Fruit fly (Drosophila melanogaster) whole organism, embryonic: ENCODE data around the gene AsnRS.

Experiments used
- CG11456 ChIP-seq: fragments of 200-800 bp; sonication (Bioruptor generic); IDR thresholded peaks from 3 replicates; pipeline ENCODE4 v1.3.6; 2022; ENCODE audit warnings: missing biosample characterization, missing genetic modification characterization
- CG13424 ChIP-seq: fragments of 200-800 bp; sonication (Bioruptor generic); optimal IDR thresholded peaks from 2 replicates; lab custom pipeline; 2019; ENCODE audit warnings: missing biosample characterization, mild to moderate bottlenecking, missing genetic modification characterization, moderate library complexity
- CG15269 ChIP-seq: fragments of 200-800 bp; sonication (Bioruptor generic); optimal IDR thresholded peaks from 2 replicates; lab custom pipeline; 2018; ENCODE audit warnings: missing biosample characterization, mild to moderate bottlenecking, missing genetic modification characterization, moderate library complexity
- CG15479 ChIP-seq: fragments of 200-800 bp; sonication (Bioruptor generic); optimal IDR thresholded peaks from 3 replicates; lab custom pipeline; 2019; ENCODE audit warnings: missing biosample characterization, mild to moderate bottlenecking, missing genetic modification characterization, moderate library complexity
- CG17186 ChIP-seq: fragments of 200-800 bp; sonication (Bioruptor generic); optimal IDR thresholded peaks from 3 replicates; lab custom pipeline; 2017; ENCODE audit warnings: missing biosample characterization, missing genetic modification reagents, missing genetic modification characterization
- CG18011 ChIP-seq: fragments of 200-800 bp; sonication (Bioruptor generic); optimal IDR thresholded peaks from 2 replicates; lab custom pipeline; 2017; ENCODE audit warnings: missing biosample characterization, missing genetic modification characterization, mild to moderate bottlenecking, moderate library complexity, missing genotype
- CG1832 ChIP-seq: fragments of 200-800 bp; sonication (Bioruptor generic); optimal IDR thresholded peaks from 2 replicates; lab custom pipeline; 2017; ENCODE audit warnings: missing biosample characterization, mild to moderate bottlenecking, missing genetic modification characterization, inconsistent platforms
- CG4617 ChIP-seq: fragments of 200-800 bp; sonication (Bioruptor generic); optimal IDR thresholded peaks from 3 replicates; lab custom pipeline; 2016; ENCODE audit warnings: missing biosample characterization, missing genetic modification characterization, borderline replicate concordance
- CG6272 ChIP-seq: fragments of 200-800 bp; sonication (Bioruptor generic); IDR thresholded peaks from 2 replicates; pipeline ENCODE4 v1.3.6; 2022; ENCODE audit warnings: missing biosample characterization, missing genetic modification characterization
- CG6854 ChIP-seq: fragments of 200-800 bp; sonication (Bioruptor generic); optimal IDR thresholded peaks from 3 replicates; lab custom pipeline; 2017; ENCODE audit warnings: missing biosample characterization, mild to moderate bottlenecking, missing genetic modification characterization
- CG7357 ChIP-seq: fragments of 200-800 bp; sonication (Bioruptor generic); IDR thresholded peaks from 3 replicates; pipeline ENCODE4 v1.3.6; 2022; ENCODE audit warnings: missing biosample characterization, missing genetic modification characterization
- CG7745 ChIP-seq: fragments of 200-800 bp; sonication (Bioruptor generic); optimal IDR thresholded peaks from 2 replicates; lab custom pipeline; 2018; ENCODE audit warnings: missing biosample characterization, mild to moderate bottlenecking, missing genetic modification characterization, moderate library complexity
- CG7839 ChIP-seq: fragments of 200-800 bp; sonication (Bioruptor generic); optimal IDR thresholded peaks from 3 replicates; lab custom pipeline; 2018; ENCODE audit warnings: missing biosample characterization, mild to moderate bottlenecking, missing genetic modification characterization, moderate library complexity
- CG7987 ChIP-seq: fragments of 200-800 bp; sonication (Bioruptor generic); optimal IDR thresholded peaks from 2 replicates; lab custom pipeline; 2018; ENCODE audit warnings: missing biosample characterization, mild to moderate bottlenecking, missing genetic modification characterization, moderate library complexity
- CG8478 ChIP-seq: fragments of >200 bp; optimal IDR thresholded peaks from 2 replicates; lab custom pipeline; 2018
- Elba2 ChIP-seq: fragments of 200-800 bp; sonication (Bioruptor generic); optimal IDR thresholded peaks from 3 replicates; lab custom pipeline; 2016; ENCODE audit warnings: missing biosample characterization, missing genetic modification characterization
- HHEX ChIP-seq: fragments of 200-800 bp; sonication (Bioruptor generic); optimal IDR thresholded peaks from 3 replicates; lab custom pipeline; 2017; ENCODE audit warnings: missing biosample characterization, mild to moderate bottlenecking, missing genetic modification characterization, missing genetic modification reagents
- Hmr ChIP-seq: fragments of 200-800 bp; sonication (Bioruptor generic); optimal IDR thresholded peaks from 3 replicates; lab custom pipeline; 2017; ENCODE audit warnings: mild to moderate bottlenecking, missing biosample characterization, missing genetic modification reagents, missing genetic modification characterization
- Hr51 ChIP-seq, 2 experiments: fragments of 200-800 bp; sonication (Bioruptor generic); optimal IDR thresholded peaks; 2 replicates in 1 of 2; 3 replicates in 1 of 2; lab custom pipeline; 2016 to 2018; ENCODE audit warnings: missing biosample characterization in 2 of 2, missing genetic modification characterization in 2 of 2, mild to moderate bottlenecking in 1 of 2, moderate library complexity in 1 of 2
- Neu2 ChIP-seq: fragments of 200-800 bp; sonication (Bioruptor generic); optimal IDR thresholded peaks from 3 replicates; lab custom pipeline; 2016; ENCODE audit warnings: missing biosample characterization, missing genetic modification characterization, borderline replicate concordance
- Optix ChIP-seq: fragments of 200-800 bp; sonication (Bioruptor generic); IDR thresholded peaks from 3 replicates; pipeline ENCODE4 v1.3.6; 2022; ENCODE audit warnings: missing biosample characterization, missing genetic modification characterization
- Pdp1 ChIP-seq, 2 experiments: fragments of 200-800 bp; sonication (Bioruptor generic); optimal IDR thresholded peaks; 3 replicates each; lab custom pipeline; 2016; ENCODE audit warnings: missing biosample characterization in 2 of 2, missing genetic modification characterization in 2 of 2, mild to moderate bottlenecking in 1 of 2, moderate library complexity in 1 of 2
- Rx ChIP-seq: fragments of 200-800 bp; sonication (Bioruptor generic); IDR thresholded peaks from 2 replicates; pipeline ENCODE4 v1.3.6; 2022; ENCODE audit warnings: missing biosample characterization, missing genetic modification characterization
- Side ChIP-seq: fragments of 200-800 bp; sonication (Bioruptor generic); optimal IDR thresholded peaks from 2 replicates; lab custom pipeline; 2016; ENCODE audit warnings: missing biosample characterization, missing genetic modification characterization
- Six4 ChIP-seq: fragments of 200-800 bp; sonication (Bioruptor generic); optimal IDR thresholded peaks from 2 replicates; lab custom pipeline; 2016; ENCODE audit warnings: missing biosample characterization, missing genetic modification characterization
- Trl ChIP-seq, 3 experiments: fragments of >200 bp in 2 of 3; fragments of 200-800 bp in 1 of 3; sonication (Bioruptor generic) in 1 of 3; optimal IDR thresholded peaks; 2 replicates in 1 of 3; 3 replicates in 2 of 3; lab custom pipeline; 2016 to 2017; ENCODE audit warnings: missing biosample characterization in 1 of 3, missing genetic modification characterization in 1 of 3
- Xrp1 ChIP-seq: fragments of 200-800 bp; sonication (Bioruptor generic); IDR thresholded peaks from 2 replicates; pipeline ENCODE4 v1.3.6; 2022; ENCODE audit warnings: missing biosample characterization, missing genetic modification characterization
- amos ChIP-seq: fragments of 200-800 bp; sonication (Bioruptor generic); IDR thresholded peaks from 2 replicates; pipeline ENCODE4 v1.3.6; 2022; ENCODE audit warnings: missing biosample characterization, missing genetic modification characterization; ENCODE audit not compliant: partially characterized antibody
- bigmax ChIP-seq: fragments of 200-800 bp; sonication (Bioruptor generic); optimal IDR thresholded peaks from 2 replicates; lab custom pipeline; 2018; ENCODE audit warnings: missing biosample characterization, mild to moderate bottlenecking, missing genetic modification characterization
- br ChIP-seq: fragments of >200 bp; optimal IDR thresholded peaks from 2 replicates; lab custom pipeline; 2017
- caup ChIP-seq: fragments of 200-800 bp; sonication (Bioruptor generic); optimal IDR thresholded peaks from 3 replicates; lab custom pipeline; 2017; ENCODE audit warnings: missing biosample characterization, mild to moderate bottlenecking, missing genetic modification characterization, moderate library complexity; ENCODE audit not compliant: severe bottlenecking
- chinmo ChIP-seq: fragments of 200-800 bp; sonication (Bioruptor generic); IDR thresholded peaks from 4 replicates; pipeline ENCODE4 v1.3.6; 2022; ENCODE audit warnings: missing biosample characterization, missing genetic modification characterization; ENCODE audit not compliant: partially characterized antibody
- crol ChIP-seq: fragments of 200-800 bp; sonication (Bioruptor generic); IDR thresholded peaks from 2 replicates; pipeline ENCODE4 v1.3.6; 2022; ENCODE audit warnings: missing biosample characterization, missing genetic modification characterization
- eve ChIP-seq, 2 experiments: fragments of >200 bp; optimal IDR thresholded peaks; 2 replicates each; lab custom pipeline; 2017; ENCODE audit warnings: missing biosample characterization in 2 of 2, missing genetic modification characterization in 2 of 2
- gcm2 ChIP-seq: fragments of 200-800 bp; sonication (Bioruptor generic); optimal IDR thresholded peaks from 2 replicates; lab custom pipeline; 2016; ENCODE audit warnings: missing biosample characterization, missing genetic modification characterization
- gem ChIP-seq: fragments of 200-800 bp; sonication (Bioruptor generic); optimal IDR thresholded peaks from 2 replicates; lab custom pipeline; 2019; ENCODE audit warnings: missing biosample characterization, mild to moderate bottlenecking, missing genetic modification characterization, moderate library complexity
- ham ChIP-seq: fragments of 200-800 bp; sonication (Bioruptor generic); IDR thresholded peaks from 2 replicates; pipeline ENCODE4 v1.3.6; 2022; ENCODE audit warnings: missing biosample characterization, missing genetic modification characterization
- jing ChIP-seq: fragments of 200-800 bp; sonication (Bioruptor generic); optimal IDR thresholded peaks from 2 replicates; lab custom pipeline; 2018; ENCODE audit warnings: missing biosample characterization, mild to moderate bottlenecking, missing genetic modification characterization
- lilli ChIP-seq: fragments of 200-800 bp; sonication (Bioruptor generic); optimal IDR thresholded peaks from 3 replicates; lab custom pipeline; 2016; ENCODE audit warnings: missing biosample characterization, missing genetic modification characterization
- mam ChIP-seq: fragments of 200-800 bp; sonication (Bioruptor generic); optimal IDR thresholded peaks from 3 replicates; lab custom pipeline; 2016; ENCODE audit warnings: missing biosample characterization, missing genetic modification characterization
- oc ChIP-seq: fragments of 200-800 bp; sonication (Bioruptor generic); optimal IDR thresholded peaks from 2 replicates; lab custom pipeline; 2018; ENCODE audit warnings: missing biosample characterization, mild to moderate bottlenecking, missing genetic modification characterization, moderate library complexity
- prd ChIP-seq, 3 experiments: fragments of >200 bp in 2 of 3; fragments of 200-800 bp in 1 of 3; sonication (Bioruptor generic) in 1 of 3; optimal IDR thresholded peaks in 2 of 3; IDR thresholded peaks in 1 of 3; 2 replicates in 2 of 3; 3 replicates in 1 of 3; pipeline versions ENCODE4 v1.3.6 to Lab custom; 2017 to 2022; ENCODE audit warnings: missing biosample characterization in 1 of 3, missing genetic modification characterization in 1 of 3
- tgo ChIP-seq: fragments of 200-800 bp; sonication (Bioruptor generic); IDR thresholded peaks from 3 replicates; pipeline ENCODE4 v1.3.6; 2022; ENCODE audit warnings: missing biosample characterization, missing genetic modification characterization
- ttk ChIP-seq: fragments of 200-800 bp; sonication (Bioruptor generic); IDR thresholded peaks from 2 replicates; pipeline ENCODE4 v2.1.2; 2022; ENCODE audit warnings: missing biosample characterization, missing genetic modification characterization

The AsnRS gene

DNA sequence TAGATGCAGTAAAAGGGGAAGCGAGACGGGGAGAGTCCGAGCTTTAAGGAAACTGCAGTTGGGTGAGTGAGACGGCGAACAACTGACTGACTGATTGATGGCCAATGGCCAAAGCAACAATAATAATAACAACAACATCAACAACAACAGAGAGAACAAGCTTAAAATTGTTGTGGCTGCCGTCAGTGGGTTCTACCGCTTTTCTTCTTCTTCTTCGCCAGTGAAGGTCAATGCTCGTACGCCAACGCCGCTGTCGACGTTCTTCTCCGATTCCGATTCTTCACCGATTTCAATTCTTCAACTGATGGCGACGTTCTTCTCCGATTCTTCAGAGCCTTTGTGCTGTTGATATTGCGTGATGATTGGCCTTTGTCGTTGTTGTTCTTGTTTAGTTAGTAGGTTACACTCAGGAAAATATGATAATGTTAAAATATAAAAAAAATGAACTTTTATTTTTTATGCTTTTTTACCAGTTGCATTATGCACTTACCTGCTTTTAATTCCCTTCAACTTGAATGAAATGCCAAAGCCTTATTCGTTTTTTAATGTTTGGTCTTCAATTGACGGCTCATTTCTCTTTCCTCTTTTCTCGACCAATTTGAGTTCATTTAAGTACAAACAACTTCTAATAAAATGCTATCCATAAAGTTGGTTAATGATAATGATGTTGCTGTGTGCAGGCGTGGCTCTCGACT lies 10.6 kb upstream of the AsnRS start (continued):
- TF ChIP-seq chinmo (GFP tag; lab: Robert Waterston, UW) = peak; percentile 85
- no peak for TF ChIP-seq ham (GFP tag; lab: Robert Waterston, UW)
- no peak for TF ChIP-seq tgo (GFP tag; lab: Robert Waterston, UW)
- TF ChIP-seq caup (GFP tag; lab: Kevin White, UChicago) = no peak
- TF ChIP-seq CG13424 (tag; lab: Kevin White, UChicago) = no peak
- no peak for TF ChIP-seq prd (optimal IDR thresholded peaks at IDR 0.05; lab: Kevin White, UChicago)
- TF ChIP-seq prd (GFP tag; IDR thresholded peaks at IDR 0.05; lab: Robert Waterston, UW) = 0 out of 3 replicates have a peak, but pooled peaks have one; percentile 16
- TF ChIP-seq CG15269 (tag; lab: Kevin White, UChicago) = peak; percentile 24
- peak; percentile 41 for TF ChIP-seq lilli (GFP tag; lab: Kevin White, UChicago)
- peak; percentile 22 for TF ChIP-seq CG7839
- TF ChIP-seq Trl (optimal IDR thresholded peaks at IDR 0.05; lab: Kevin White, UChicago) = no peak
- peak; percentile 13 for TF ChIP-seq Trl (GFP tag; optimal IDR thresholded peaks at IDR 0.05; lab: Kevin White, UChicago)
- no peak for TF ChIP-seq bigmax (GFP tag; lab: Kevin White, UChicago)
- no peak for TF ChIP-seq Side (GFP tag; lab: Kevin White, UChicago)
- TF ChIP-seq eve (GFP tag; optimal IDR thresholded peaks at IDR 0.05; lab: Kevin White, UChicago) = peak in 1 of 2 experiments; percentile 35
- TF ChIP-seq gem (tag; lab: Kevin White, UChicago) = peak; percentile 53
- TF ChIP-seq, all 482 proteins: peak for 44

- TF ChIP-seq mam (peak; percentile 56), CG6854 (GFP tag; lab: Kevin White, UChicago) (peak; percentile 73), prd (optimal IDR thresholded peaks at IDR 0.05; lab: Kevin White, UChicago) (no peak), prd (GFP tag; IDR thresholded peaks at IDR 0.05; lab: Robert Waterston, UW) (peak; percentile 58; the same call in 2 of the 3 replicates), CG4617 (GFP tag; lab: Kevin White, UChicago) (no peak), CG7357 (GFP tag; lab: Robert Waterston, UW) (no peak), CG15479 (GFP tag; lab: Kevin White, UChicago) (no peak), Pdp1 (GFP tag; optimal IDR thresholded peaks at IDR 0.05; lab: Kevin White, UChicago) (peak; percentile 64 to 80), Hr51 (GFP tag; optimal IDR thresholded peaks at IDR 0.05; lab: Kevin White, UChicago) (peak; percentile 59 to 73), Rx (GFP tag; lab: Robert Waterston, UW) (peak; percentile 38; the same call in 1 of the 2 replicates), oc (tag; lab: Kevin White, UChicago) (peak; percentile 13), Hmr (GFP tag; lab: Kevin White, UChicago) (peak; percentile 80), CG18011 (GFP tag; lab: Kevin White, UChicago) (peak; percentile 52), Neu2 (GFP tag; lab: Kevin White, UChicago) (no peak), CG11456 (no peak), Xrp1 (GFP tag; lab: Robert Waterston, UW) (peak; percentile 57; the same call in 1 of the 2 replicates), Optix (no peak), CG8478 (lab: Kevin White, UChicago) (no peak), amos (GFP tag; lab: Robert Waterston, UW) (no peak), CG1832 (peak; percentile 42), Elba2 (no peak), br (lab: Kevin White, UChicago) (no peak), CG7987 (GFP tag; lab: Kevin White, UChicago) (peak; percentile 45), Six4 (GFP tag; lab: Kevin White, UChicago) (peak; percentile 58), Side (GFP tag; lab: Kevin White, UChicago) (peak; percentile 63), HHEX (GFP tag; lab: Kevin White, UChicago) (peak; percentile 79), CG17186 (no peak), gcm2 (GFP tag; lab: Kevin White, UChicago) (peak; percentile 51), jing (peak; percentile 41), CG6272 (GFP tag; lab: Robert Waterston, UW) (no peak), ttk (no peak), CG7745 (tag; lab: Kevin White, UChicago) (no peak), CG7839 (peak; percentile 86), crol (peak; percentile 69; the same call in 1 of the 2 replicates)
Measured at dm6 chr2L:19141435-19142126, 9.8 kb upstream of the AsnRS start.
